Worm (Caenorhabditis elegans) whole organism, young adult: ENCODE data around the gene T22F7.4.

Experiments
- D2030.7 ChIP-seq: fragments of 200-800 bp; sonication (Bioruptor generic); IDR thresholded peaks from 2 replicates; pipeline ENCODE4 v1.3.6; 2022; ENCODE audit warnings: missing genetic modification reagents, missing genetic modification characterization, missing compliant biosample characterization
- F10E7.11 ChIP-seq: sonication (generic microtip); optimal IDR thresholded peaks from 2 replicates; lab custom pipeline; 2017; ENCODE audit warnings: mild to moderate bottlenecking, missing genetic modification characterization, moderate library complexity, missing compliant biosample characterization
- F23B12.7 ChIP-seq: sonication (generic microtip); optimal IDR thresholded peaks from 2 replicates; lab custom pipeline; 2017; ENCODE audit warnings: missing genetic modification characterization, mild to moderate bottlenecking, missing compliant biosample characterization, antibody characterized with exemption, moderate library complexity; ENCODE audit not compliant: insufficient read depth
- F33H1.4 ChIP-seq: fragments of 200-800 bp; sonication (Bioruptor generic); IDR thresholded peaks from 2 replicates; pipeline ENCODE4 v1.3.6; 2022; ENCODE audit warnings: missing genetic modification reagents, missing genetic modification characterization, missing compliant biosample characterization
- F49E8.2 ChIP-seq: sonication (generic microtip); optimal IDR thresholded peaks from 3 replicates; lab custom pipeline; 2017; ENCODE audit warnings: missing genetic modification characterization, mild to moderate bottlenecking, missing compliant biosample characterization, antibody characterized with exemption, moderate library complexity; ENCODE audit not compliant: insufficient read depth
- F57C9.4 ChIP-seq: sonication (generic microtip); optimal IDR thresholded peaks from 2 replicates; lab custom pipeline; 2017; ENCODE audit warnings: mild to moderate bottlenecking, missing genetic modification characterization, missing compliant biosample characterization
- T07F8.4 ChIP-seq: sonication (generic microtip); optimal IDR thresholded peaks from 2 replicates; lab custom pipeline; 2016; ENCODE audit warnings: mild to moderate bottlenecking, missing genetic modification characterization, moderate library complexity, missing compliant biosample characterization
- Y53F4B.3 ChIP-seq: fragments of 200-800 bp; sonication (Bioruptor generic); IDR thresholded peaks from 2 replicates; pipeline ENCODE4 v1.3.6; 2022; ENCODE audit warnings: missing genetic modification reagents, missing genetic modification characterization, missing compliant biosample characterization
- Y79H2A.3 ChIP-seq: fragments of 200-800 bp; sonication (Bioruptor generic); conservative IDR thresholded peaks from 2 replicates; pipeline ENCODE4 v1.3.6; 2022; ENCODE audit warnings: missing genetic modification reagents, missing genetic modification characterization, missing compliant biosample characterization
- ZK185.1 ChIP-seq: sonication (generic microtip); optimal IDR thresholded peaks from 2 replicates; lab custom pipeline; 2016; ENCODE audit warnings: mild to moderate bottlenecking, missing genetic modification characterization, missing compliant biosample characterization; ENCODE audit not compliant: poor library complexity, severe bottlenecking
- aptf-3 ChIP-seq: fragments of 200-800 bp; sonication (Bioruptor generic); IDR thresholded peaks from 2 replicates; pipeline ENCODE4 v1.3.6; 2022; ENCODE audit warnings: missing genetic modification characterization, missing compliant biosample characterization
- ccch-3 ChIP-seq: fragments of 200-800 bp; sonication (Bioruptor generic); optimal IDR thresholded peaks from 2 replicates; lab custom pipeline; 2018; ENCODE audit warnings: mild to moderate bottlenecking, missing genetic modification characterization, missing compliant biosample characterization
- cebp-2 ChIP-seq: fragments of 200-800 bp; sonication (Bioruptor generic); IDR thresholded peaks from 2 replicates; pipeline ENCODE4 v1.3.6; 2022; ENCODE audit warnings: missing genetic modification characterization, missing compliant biosample characterization
- ceh-100 ChIP-seq: fragments of 200-800 bp; sonication (Bioruptor generic); IDR thresholded peaks from 2 replicates; pipeline ENCODE4 v1.3.6; 2022; ENCODE audit warnings: missing genetic modification reagents, missing genetic modification characterization, missing compliant biosample characterization
- ceh-40 ChIP-seq: fragments of 200-800 bp; sonication (Bioruptor generic); IDR thresholded peaks from 2 replicates; pipeline ENCODE4 v1.3.6; 2022; ENCODE audit warnings: missing genetic modification characterization, missing compliant biosample characterization
- ceh-58 ChIP-seq: fragments of 200-800 bp; sonication (Bioruptor generic); IDR thresholded peaks from 2 replicates; pipeline ENCODE4 v1.3.6; 2022; ENCODE audit warnings: missing genetic modification characterization, missing compliant biosample characterization
- ceh-91 ChIP-seq: fragments of 200-800 bp; sonication (Bioruptor generic); IDR thresholded peaks from 2 replicates; pipeline ENCODE4 v1.3.6; 2022; ENCODE audit warnings: missing genetic modification reagents, missing genetic modification characterization, missing compliant biosample characterization
- dpff-1 ChIP-seq: sonication (generic microtip); optimal IDR thresholded peaks from 2 replicates; lab custom pipeline; 2017; ENCODE audit warnings: mild to moderate bottlenecking, missing genetic modification characterization, missing compliant biosample characterization
- efl-1 ChIP-seq: fragments of 150-350 bp; optimal IDR thresholded peaks from 2 replicates; lab custom pipeline; 2014; ENCODE audit warnings: missing biosample characterization, missing genetic modification reagents, missing genetic modification characterization
- egl-44 ChIP-seq: fragments of 200-800 bp; sonication (Bioruptor generic); IDR thresholded peaks from 2 replicates; pipeline ENCODE4 v1.3.6; 2022; ENCODE audit warnings: missing genetic modification reagents, missing genetic modification characterization, missing compliant biosample characterization
- hmg-1.2 ChIP-seq: fragments of 200-800 bp; sonication (Bioruptor generic); IDR thresholded peaks from 2 replicates; pipeline ENCODE4 v1.3.6; 2022; ENCODE audit warnings: missing genetic modification reagents, missing genetic modification characterization, missing compliant biosample characterization
- hmg-20 ChIP-seq: fragments of 200-800 bp; sonication (Bioruptor generic); IDR thresholded peaks from 2 replicates; pipeline ENCODE4 v1.3.6; 2022; ENCODE audit warnings: missing genetic modification reagents, missing genetic modification characterization, missing compliant biosample characterization
- lag-1 ChIP-seq: fragments of 200-800 bp; sonication (Bioruptor generic); IDR thresholded peaks from 2 replicates; pipeline ENCODE4 v1.3.6; 2022; ENCODE audit warnings: missing genetic modification reagents, missing genetic modification characterization, missing compliant biosample characterization
- let-607 ChIP-seq, 2 experiments: fragments of 200-800 bp in 1 of 2; sonication (Bioruptor generic) in 1 of 2; sonication (generic microtip) in 1 of 2; optimal IDR thresholded peaks; 2 replicates each; lab custom pipeline; 2016 to 2018; ENCODE audit warnings: mild to moderate bottlenecking in 2 of 2, missing compliant biosample characterization in 2 of 2, missing genetic modification characterization in 2 of 2, moderate library complexity in 2 of 2, missing genotype in 1 of 2
- lin-35 ChIP-seq, 3 experiments: fragments of 150-350 bp in 2 of 3; sonication (generic microtip) in 1 of 3; optimal IDR thresholded peaks; 2 replicates each; lab custom pipeline; 2014 to 2018; ENCODE audit warnings: missing biosample characterization in 3 of 3, missing genetic modification characterization in 3 of 3, missing genetic modification reagents in 3 of 3
- madf-6 ChIP-seq: fragments of 200-800 bp; sonication (Bioruptor generic); IDR thresholded peaks from 2 replicates; pipeline ENCODE4 v1.3.6; 2022; ENCODE audit warnings: missing genetic modification reagents, missing genetic modification characterization, missing compliant biosample characterization
- madf-8 ChIP-seq: fragments of 200-800 bp; sonication (Bioruptor generic); conservative IDR thresholded peaks from 2 replicates; pipeline ENCODE4 v1.3.6; 2022; ENCODE audit warnings: missing genetic modification reagents, missing genetic modification characterization, missing compliant biosample characterization
- mcd-1 ChIP-seq: fragments of 200-800 bp; sonication (Bioruptor generic); IDR thresholded peaks from 2 replicates; pipeline ENCODE4 v1.3.6; 2022; ENCODE audit warnings: missing genetic modification reagents, missing genetic modification characterization, missing compliant biosample characterization
- nhr-179 ChIP-seq: sonication (generic microtip); optimal IDR thresholded peaks from 2 replicates; lab custom pipeline; 2016; ENCODE audit warnings: mild to moderate bottlenecking, missing genetic modification characterization, missing compliant biosample characterization
- nhr-80 ChIP-seq: sonication (generic microtip); optimal IDR thresholded peaks from 2 replicates; lab custom pipeline; 2016; ENCODE audit warnings: missing genetic modification characterization, missing compliant biosample characterization
- nhr-90 ChIP-seq: sonication (generic microtip); optimal IDR thresholded peaks from 2 replicates; lab custom pipeline; 2016; ENCODE audit warnings: missing genotype, mild to moderate bottlenecking, missing genetic modification characterization, missing compliant biosample characterization
- pbrm-1 ChIP-seq: fragments of 200-800 bp; sonication (Bioruptor generic); IDR thresholded peaks from 2 replicates; pipeline ENCODE4 v1.3.6; 2022; ENCODE audit warnings: missing genetic modification reagents, missing genetic modification characterization, missing compliant biosample characterization
- repo-1 ChIP-seq: sonication (generic microtip); optimal IDR thresholded peaks from 2 replicates; lab custom pipeline; 2017; ENCODE audit warnings: mild to moderate bottlenecking, missing genetic modification characterization, missing compliant biosample characterization
- rpc-1 ChIP-seq, 2 experiments: fragments of 150-350 bp in 1 of 2; sonication (generic microtip) in 1 of 2; optimal IDR thresholded peaks; 2 replicates each; lab custom pipeline; 2014 to 2018; ENCODE audit warnings: missing biosample characterization in 1 of 2, missing genetic modification characterization in 1 of 2, missing genetic modification reagents in 1 of 2, missing genotype in 1 of 2
- sdz-38 ChIP-seq: sonication (generic microtip); optimal IDR thresholded peaks from 2 replicates; lab custom pipeline; 2016; ENCODE audit warnings: missing genotype, missing genetic modification characterization, missing compliant biosample characterization
- sea-2 ChIP-seq: fragments of 200-800 bp; sonication (Bioruptor generic); IDR thresholded peaks from 2 replicates; pipeline ENCODE4 v1.3.6; 2022; ENCODE audit warnings: missing genetic modification characterization, missing compliant biosample characterization
- snpc-3.4 ChIP-seq: sonication (generic microtip); optimal IDR thresholded peaks from 2 replicates; lab custom pipeline; 2017; ENCODE audit warnings: missing genetic modification characterization, mild to moderate bottlenecking, missing compliant biosample characterization, antibody characterized with exemption, moderate library complexity, missing genotype, missing genetic modification reagents
- snpc-4 ChIP-seq, 5 experiments: fragments of 150-350 bp in 1 of 5; sonication (generic microtip) in 4 of 5; optimal IDR thresholded peaks; 2 replicates each; lab custom pipeline; 2014 to 2018; ENCODE audit warnings: missing genetic modification characterization in 5 of 5, missing biosample characterization in 3 of 5, antibody characterized with exemption in 2 of 5, mild to moderate bottlenecking in 2 of 5, missing compliant biosample characterization in 2 of 5, missing genotype in 2 of 5, moderate library complexity in 2 of 5, missing genetic modification reagents in 1 of 5
- tbx-9 ChIP-seq: sonication (generic microtip); optimal IDR thresholded peaks from 2 replicates; lab custom pipeline; 2016; ENCODE audit warnings: borderline replicate concordance, missing genetic modification characterization, inconsistent platforms, missing compliant biosample characterization
- unc-130 ChIP-seq: sonication (generic microtip); optimal IDR thresholded peaks from 2 replicates; lab custom pipeline; 2016; ENCODE audit warnings: missing genetic modification reagents, missing genetic modification characterization, missing compliant biosample characterization
- unc-62 ChIP-seq: fragments of 150-350 bp; optimal IDR thresholded peaks from 2 replicates; lab custom pipeline; 2014; ENCODE audit warnings: missing biosample characterization, missing genetic modification reagents, missing genetic modification characterization
- ztf-22 ChIP-seq: fragments of 200-800 bp; sonication (Bioruptor generic); optimal IDR thresholded peaks from 2 replicates; lab custom pipeline; 2018; ENCODE audit warnings: mild to moderate bottlenecking, missing genetic modification characterization, moderate library complexity, missing compliant biosample characterization
- ztf-6 ChIP-seq: fragments of 200-800 bp; sonication (Bioruptor generic); IDR thresholded peaks from 2 replicates; pipeline ENCODE4 v1.3.6; 2022; ENCODE audit warnings: missing genetic modification reagents, missing genetic modification characterization, missing compliant biosample characterization

Gene T22F7.4

DNA sequence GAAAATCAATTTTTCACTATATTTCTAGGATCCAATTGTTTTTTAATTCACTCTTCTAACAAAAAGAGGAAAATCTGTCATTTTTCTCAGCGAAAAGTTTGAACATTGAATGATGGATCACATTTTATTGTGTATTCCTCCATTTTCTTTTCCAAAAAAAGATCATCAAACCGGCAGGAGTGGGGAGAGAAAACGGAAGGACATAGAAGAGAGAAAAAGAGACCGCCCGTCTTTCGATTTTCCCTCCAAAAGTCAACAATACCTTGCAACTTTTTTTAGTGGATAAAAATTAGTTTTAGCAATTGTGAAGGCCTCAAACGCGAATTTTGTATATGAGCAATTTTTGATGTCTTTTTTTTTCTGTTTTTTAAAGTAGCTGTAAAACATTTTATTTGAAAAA, 37.0 kb upstream of the T22F7.4 start:
- TF ChIP-seq sdz-38 (no peak), rpc-1 (optimal IDR thresholded peaks at IDR 0.05; lab: Kevin White, UChicago) (no peak), rpc-1 (tag; optimal IDR thresholded peaks at IDR 0.05; lab: Kevin White, UChicago) (no peak), cebp-2 (no peak), hmg-20 (no peak), F10E7.11 (tag; lab: Kevin White, UChicago) (no peak), Y53F4B.3 (GFP tag; lab: Robert Waterston, UW) (no peak), unc-62 (no peak), lin-35 (GFP tag; optimal IDR thresholded peaks at IDR 0.05; lab: Kevin White, UChicago) (no peak), T07F8.4 (tag; lab: Kevin White, UChicago) (no peak)
- TF ChIP-seq, all 124 proteins: peak for 0

DNA sequence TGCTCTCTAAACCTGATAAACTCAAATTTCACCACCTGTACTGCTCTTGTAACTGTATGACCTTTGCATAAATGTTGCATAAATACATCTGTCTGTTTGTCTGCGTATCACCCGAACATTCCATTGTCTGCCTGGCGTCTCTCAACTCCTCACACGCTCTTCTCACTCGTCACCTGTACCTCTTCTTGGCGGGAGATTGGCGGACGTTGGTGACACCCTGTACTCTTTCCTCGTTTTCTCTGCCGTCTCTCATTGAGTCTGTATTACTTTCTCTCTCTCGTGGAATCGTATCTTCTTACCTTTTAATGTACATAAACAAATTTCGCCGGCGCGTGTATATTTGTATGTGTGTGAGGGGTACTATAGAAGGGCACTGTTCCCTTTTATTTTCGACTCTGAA, 32.1 kb upstream of the T22F7.4 start:
- TF ChIP-seq Y79H2A.3 (GFP tag; lab: Robert Waterston, UW), result no peak
- peak; percentile 29 for TF ChIP-seq efl-1 (GFP tag; lab: Kevin White, UChicago)
- no peak for TF ChIP-seq snpc-4 (GFP tag; optimal IDR thresholded peaks at IDR 0.05; lab: Kevin White, UChicago)
- no peak for TF ChIP-seq snpc-4 (tag; optimal IDR thresholded peaks at IDR 0.05; lab: Kevin White, UChicago)
- TF ChIP-seq nhr-80 (tag; lab: Kevin White, UChicago), result peak; percentile 46
- TF ChIP-seq hmg-1.2 (GFP tag; lab: Robert Waterston, UW), result peak; percentile 85; the same call in 1 of the 2 replicates
- TF ChIP-seq dpff-1 (tag; lab: Kevin White, UChicago), result no peak
- TF ChIP-seq ZK185.1 (tag; lab: Kevin White, UChicago), result peak; percentile 6
- no peak for TF ChIP-seq D2030.7 (GFP tag; lab: Robert Waterston, UW)
- TF ChIP-seq snpc-3.4 (tag; lab: Kevin White, UChicago), result peak; percentile 19
- TF ChIP-seq, all 124 proteins: peak for 5

ce11 chrIII:558083-558482, 31.4 kb upstream of the T22F7.4 start:
- TF ChIP-seq ztf-22 (GFP tag; lab: Kevin White, UChicago), result no peak
- no peak for TF ChIP-seq snpc-4 (GFP tag; optimal IDR thresholded peaks at IDR 0.05; lab: Kevin White, UChicago)
- TF ChIP-seq snpc-4 (tag; optimal IDR thresholded peaks at IDR 0.05; lab: Kevin White, UChicago), result no peak
- TF ChIP-seq nhr-90, result no peak
- TF ChIP-seq F57C9.4 (tag; lab: Kevin White, UChicago), result no peak
- no peak for TF ChIP-seq ZK185.1 (tag; lab: Kevin White, UChicago)
- no peak for TF ChIP-seq ceh-100 (GFP tag; lab: Robert Waterston, UW)
- TF ChIP-seq pbrm-1 (GFP tag; lab: Robert Waterston, UW), result no peak
- no peak for TF ChIP-seq madf-6 (GFP tag; lab: Robert Waterston, UW)
- no peak for TF ChIP-seq lag-1 (GFP tag; lab: Robert Waterston, UW)
- TF ChIP-seq F33H1.4 (GFP tag; lab: Robert Waterston, UW), result no peak
- TF ChIP-seq nhr-179, result no peak
- TF ChIP-seq ccch-3 (GFP tag; lab: Kevin White, UChicago), result no peak
- no peak for TF ChIP-seq let-607 (tag; optimal IDR thresholded peaks at IDR 0.05; lab: Kevin White, UChicago)
- TF ChIP-seq aptf-3 (GFP tag; lab: Robert Waterston, UW), result no peak
- no peak for TF ChIP-seq sea-2

DNA sequence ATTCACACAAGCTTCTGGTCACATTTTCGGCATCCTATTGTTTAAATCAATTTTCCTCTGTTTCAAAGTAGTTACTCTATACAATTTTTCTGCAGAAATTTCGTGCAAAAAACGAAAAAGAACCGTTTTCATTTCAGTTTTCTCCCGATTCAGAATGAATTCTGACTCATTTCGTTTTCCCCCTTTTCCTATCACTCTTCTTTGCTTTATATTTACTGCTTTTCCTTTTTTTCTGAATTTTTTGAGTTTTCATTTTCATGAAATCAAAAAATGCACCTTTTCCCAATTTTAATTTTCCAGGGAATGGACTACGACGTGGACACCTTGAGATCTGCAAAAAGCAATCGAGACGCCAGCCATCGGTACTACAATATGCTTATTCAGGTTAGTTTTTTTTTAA, 28.9 kb upstream of the T22F7.4 start, which contains the start of gene B0353.1:
TSS of gene B0353.1 (plus strand) at position 301 of the 400 bp plus-strand sequence.
- TF ChIP-seq madf-8 (GFP tag; lab: Robert Waterston, UW), result no peak
- no peak for TF ChIP-seq ceh-40 (GFP tag; lab: Robert Waterston, UW)
- TF ChIP-seq ztf-6, result no peak
- TF ChIP-seq tbx-9 (tag; lab: Kevin White, UChicago), result no peak
- no peak for TF ChIP-seq F49E8.2 (tag; lab: Kevin White, UChicago)
- no peak for TF ChIP-seq F23B12.7 (tag; lab: Kevin White, UChicago)
- TF ChIP-seq repo-1 (tag; lab: Kevin White, UChicago), result no peak
- no peak for TF ChIP-seq nhr-179
- TF ChIP-seq unc-130 (GFP tag; lab: Kevin White, UChicago), result no peak
- no peak for TF ChIP-seq ceh-58 (GFP tag; lab: Robert Waterston, UW)
- no peak for TF ChIP-seq mcd-1 (GFP tag; lab: Robert Waterston, UW)
- TF ChIP-seq ceh-91, result no peak
- TF ChIP-seq Y53F4B.3 (GFP tag; lab: Robert Waterston, UW), result no peak
- TF ChIP-seq egl-44 (GFP tag; lab: Robert Waterston, UW), result no peak
